Worm (Caenorhabditis elegans) whole organism, young adult: ENCODE data around the gene K07C5.3.

Source experiments
- B0261.1 ChIP-seq: sonication (generic microtip); optimal IDR thresholded peaks from 2 replicates; lab custom pipeline; 2016; ENCODE audit warnings: mild to moderate bottlenecking, missing genetic modification characterization, moderate library complexity, missing compliant biosample characterization
- D2030.7 ChIP-seq: fragments of 200-800 bp; sonication (Bioruptor generic); IDR thresholded peaks from 2 replicates; pipeline ENCODE4 v1.3.6; 2022; ENCODE audit warnings: missing genetic modification reagents, missing genetic modification characterization, missing compliant biosample characterization
- F10E7.11 ChIP-seq: sonication (generic microtip); optimal IDR thresholded peaks from 2 replicates; lab custom pipeline; 2017; ENCODE audit warnings: mild to moderate bottlenecking, missing genetic modification characterization, moderate library complexity, missing compliant biosample characterization
- F23B12.7 ChIP-seq: sonication (generic microtip); optimal IDR thresholded peaks from 2 replicates; lab custom pipeline; 2017; ENCODE audit warnings: missing genetic modification characterization, mild to moderate bottlenecking, missing compliant biosample characterization, antibody characterized with exemption, moderate library complexity; ENCODE audit not compliant: insufficient read depth
- F37B4.10 ChIP-seq: fragments of 200-800 bp; sonication (Bioruptor generic); IDR thresholded peaks from 2 replicates; pipeline ENCODE4 v1.3.6; 2022; ENCODE audit warnings: missing genetic modification characterization, missing compliant biosample characterization
- F39B2.1 ChIP-seq: fragments of 200-800 bp; sonication (Bioruptor generic); IDR thresholded peaks from 2 replicates; pipeline ENCODE4 v1.3.6; 2022; ENCODE audit warnings: missing genetic modification reagents, missing genetic modification characterization, missing compliant biosample characterization
- F49E8.2 ChIP-seq: sonication (generic microtip); optimal IDR thresholded peaks from 3 replicates; lab custom pipeline; 2017; ENCODE audit warnings: missing genetic modification characterization, mild to moderate bottlenecking, missing compliant biosample characterization, antibody characterized with exemption, moderate library complexity; ENCODE audit not compliant: insufficient read depth
- F52B5.7 ChIP-seq: sonication (generic microtip); optimal IDR thresholded peaks from 2 replicates; lab custom pipeline; 2016; ENCODE audit warnings: mild to moderate bottlenecking, missing genetic modification characterization, missing compliant biosample characterization
- F57A8.1 ChIP-seq: fragments of 200-800 bp; sonication (Bioruptor generic); optimal IDR thresholded peaks from 2 replicates; lab custom pipeline; 2018; ENCODE audit warnings: mild to moderate bottlenecking, missing genetic modification characterization, moderate library complexity, missing compliant biosample characterization
- K12H6.12 ChIP-seq: fragments of 200-800 bp; sonication (Bioruptor generic); optimal IDR thresholded peaks from 2 replicates; lab custom pipeline; 2018; ENCODE audit warnings: mild to moderate bottlenecking, missing genetic modification characterization, missing compliant biosample characterization
- Y67H2A.10 ChIP-seq: fragments of 200-800 bp; sonication (Bioruptor generic); conservative IDR thresholded peaks from 2 replicates; pipeline ENCODE4 v1.3.6; 2022; ENCODE audit warnings: missing genetic modification reagents, missing genetic modification characterization, missing compliant biosample characterization
- Y79H2A.3 ChIP-seq: fragments of 200-800 bp; sonication (Bioruptor generic); conservative IDR thresholded peaks from 2 replicates; pipeline ENCODE4 v1.3.6; 2022; ENCODE audit warnings: missing genetic modification reagents, missing genetic modification characterization, missing compliant biosample characterization
- ZK185.1 ChIP-seq: sonication (generic microtip); optimal IDR thresholded peaks from 2 replicates; lab custom pipeline; 2016; ENCODE audit warnings: mild to moderate bottlenecking, missing genetic modification characterization, missing compliant biosample characterization; ENCODE audit not compliant: poor library complexity, severe bottlenecking
- aptf-2 ChIP-seq: fragments of 200-800 bp; sonication (Bioruptor generic); conservative IDR thresholded peaks from 2 replicates; pipeline ENCODE4 v1.3.6; 2022; ENCODE audit warnings: missing genetic modification reagents, missing genetic modification characterization, missing compliant biosample characterization
- aptf-3 ChIP-seq: fragments of 200-800 bp; sonication (Bioruptor generic); IDR thresholded peaks from 2 replicates; pipeline ENCODE4 v1.3.6; 2022; ENCODE audit warnings: missing genetic modification characterization, missing compliant biosample characterization
- atf-7 ChIP-seq: sonication (generic microtip); optimal IDR thresholded peaks from 2 replicates; lab custom pipeline; 2017; ENCODE audit warnings: mild to moderate bottlenecking, missing genetic modification characterization, missing compliant biosample characterization
- attf-6 ChIP-seq: fragments of 200-800 bp; sonication (Bioruptor generic); IDR thresholded peaks from 2 replicates; pipeline ENCODE4 v1.3.6; 2022; ENCODE audit warnings: missing genetic modification reagents, missing genetic modification characterization, missing compliant biosample characterization
- bed-1 ChIP-seq: fragments of 200-800 bp; sonication (Bioruptor generic); IDR thresholded peaks from 2 replicates; pipeline ENCODE4 v1.3.6; 2022; ENCODE audit warnings: missing genetic modification reagents, missing genetic modification characterization, missing compliant biosample characterization
- bed-2 ChIP-seq: fragments of 200-800 bp; sonication (Bioruptor generic); IDR thresholded peaks from 2 replicates; pipeline ENCODE4 v1.3.6; 2022; ENCODE audit warnings: missing genetic modification reagents, missing genetic modification characterization, missing compliant biosample characterization
- cebp-1 ChIP-seq, 2 experiments: fragments of 200-800 bp in 1 of 2; sonication (Bioruptor generic) in 1 of 2; sonication (generic microtip) in 1 of 2; IDR thresholded peaks in 1 of 2; optimal IDR thresholded peaks in 1 of 2; 2 replicates each; pipeline versions ENCODE4 v1.3.6 to Lab custom; 2017 to 2022; ENCODE audit warnings: missing compliant biosample characterization in 2 of 2, missing genetic modification characterization in 2 of 2, mild to moderate bottlenecking in 1 of 2, missing genetic modification reagents in 1 of 2, moderate library complexity in 1 of 2
- ceh-79 ChIP-seq: sonication (generic microtip); optimal IDR thresholded peaks from 2 replicates; lab custom pipeline; 2017; ENCODE audit warnings: mild to moderate bottlenecking, missing genetic modification characterization, missing compliant biosample characterization
- chd-7 ChIP-seq: sonication (generic microtip); optimal IDR thresholded peaks from 2 replicates; lab custom pipeline; 2016; ENCODE audit warnings: mild to moderate bottlenecking, missing genetic modification characterization, moderate library complexity, missing compliant biosample characterization
- die-1 ChIP-seq: sonication (generic microtip); optimal IDR thresholded peaks from 2 replicates; lab custom pipeline; 2016; ENCODE audit warnings: missing genotype, mild to moderate bottlenecking, missing genetic modification characterization, missing compliant biosample characterization
- dpff-1 ChIP-seq: sonication (generic microtip); optimal IDR thresholded peaks from 2 replicates; lab custom pipeline; 2017; ENCODE audit warnings: mild to moderate bottlenecking, missing genetic modification characterization, missing compliant biosample characterization
- dpl-1 ChIP-seq: fragments of 150-350 bp; optimal IDR thresholded peaks from 2 replicates; lab custom pipeline; 2014; ENCODE audit warnings: missing biosample characterization, missing genetic modification reagents, missing genetic modification characterization
- egl-44 ChIP-seq: fragments of 200-800 bp; sonication (Bioruptor generic); IDR thresholded peaks from 2 replicates; pipeline ENCODE4 v1.3.6; 2022; ENCODE audit warnings: missing genetic modification reagents, missing genetic modification characterization, missing compliant biosample characterization
- ekl-4 ChIP-seq: fragments of 200-800 bp; sonication (Bioruptor generic); IDR thresholded peaks from 2 replicates; pipeline ENCODE4 v1.3.6; 2022; ENCODE audit warnings: missing genetic modification reagents, missing genetic modification characterization, missing compliant biosample characterization
- him-1 ChIP-seq: sonication (generic microtip); optimal IDR thresholded peaks from 2 replicates; lab custom pipeline; 2016; ENCODE audit warnings: missing genotype, missing genetic modification reagents, missing genetic modification characterization, missing compliant biosample characterization
- hlh-26 ChIP-seq: fragments of 200-800 bp; sonication (Bioruptor generic); conservative IDR thresholded peaks from 2 replicates; pipeline ENCODE4 v1.3.6; 2022; ENCODE audit warnings: missing genetic modification reagents, missing genetic modification characterization, missing compliant biosample characterization
- hmg-1.2 ChIP-seq: fragments of 200-800 bp; sonication (Bioruptor generic); IDR thresholded peaks from 2 replicates; pipeline ENCODE4 v1.3.6; 2022; ENCODE audit warnings: missing genetic modification reagents, missing genetic modification characterization, missing compliant biosample characterization
- hsf-1 ChIP-seq: fragments of 200-800 bp; sonication (Bioruptor generic); IDR thresholded peaks from 2 replicates; pipeline ENCODE4 v1.3.6; 2022; ENCODE audit warnings: missing genetic modification reagents, missing genetic modification characterization, missing compliant biosample characterization
- lag-1 ChIP-seq: fragments of 200-800 bp; sonication (Bioruptor generic); IDR thresholded peaks from 2 replicates; pipeline ENCODE4 v1.3.6; 2022; ENCODE audit warnings: missing genetic modification reagents, missing genetic modification characterization, missing compliant biosample characterization
- let-526 ChIP-seq: fragments of 200-800 bp; sonication (Bioruptor generic); IDR thresholded peaks from 2 replicates; pipeline ENCODE4 v1.3.6; 2022; ENCODE audit warnings: missing genetic modification reagents, missing genetic modification characterization, missing compliant biosample characterization
- let-607 ChIP-seq, 2 experiments: fragments of 200-800 bp in 1 of 2; sonication (Bioruptor generic) in 1 of 2; sonication (generic microtip) in 1 of 2; optimal IDR thresholded peaks; 2 replicates each; lab custom pipeline; 2016 to 2018; ENCODE audit warnings: mild to moderate bottlenecking in 2 of 2, missing compliant biosample characterization in 2 of 2, missing genetic modification characterization in 2 of 2, moderate library complexity in 2 of 2, missing genotype in 1 of 2
- lin-54 ChIP-seq: fragments of 200-800 bp; sonication (Bioruptor generic); optimal IDR thresholded peaks from 2 replicates; lab custom pipeline; 2018; ENCODE audit warnings: mild to moderate bottlenecking, missing genetic modification characterization, missing compliant biosample characterization
- madf-3 ChIP-seq: fragments of 200-800 bp; sonication (Bioruptor generic); IDR thresholded peaks from 2 replicates; pipeline ENCODE4 v1.3.6; 2022; ENCODE audit warnings: missing genetic modification reagents, missing genetic modification characterization, missing compliant biosample characterization
- mes-4 ChIP-seq: sonication (generic microtip); optimal IDR thresholded peaks from 2 replicates; lab custom pipeline; 2016; ENCODE audit warnings: missing genotype, missing genetic modification characterization, missing compliant biosample characterization
- nfyb-1 ChIP-seq: fragments of 200-800 bp; sonication (Bioruptor generic); IDR thresholded peaks from 2 replicates; pipeline ENCODE4 v1.3.6; 2022; ENCODE audit warnings: missing genetic modification reagents, missing genetic modification characterization, missing compliant biosample characterization
- nhr-120 ChIP-seq: fragments of 200-800 bp; sonication (Bioruptor generic); IDR thresholded peaks from 2 replicates; pipeline ENCODE4 v1.3.6; 2022; ENCODE audit warnings: missing genetic modification characterization, missing compliant biosample characterization
- nhr-90 ChIP-seq: sonication (generic microtip); optimal IDR thresholded peaks from 2 replicates; lab custom pipeline; 2016; ENCODE audit warnings: missing genotype, mild to moderate bottlenecking, missing genetic modification characterization, missing compliant biosample characterization
- rpc-1 ChIP-seq, 2 experiments: fragments of 150-350 bp in 1 of 2; sonication (generic microtip) in 1 of 2; optimal IDR thresholded peaks; 2 replicates each; lab custom pipeline; 2014 to 2018; ENCODE audit warnings: missing biosample characterization in 1 of 2, missing genetic modification characterization in 1 of 2, missing genetic modification reagents in 1 of 2, missing genotype in 1 of 2
- sea-2 ChIP-seq: fragments of 200-800 bp; sonication (Bioruptor generic); IDR thresholded peaks from 2 replicates; pipeline ENCODE4 v1.3.6; 2022; ENCODE audit warnings: missing genetic modification characterization, missing compliant biosample characterization
- snpc-3.4 ChIP-seq: sonication (generic microtip); optimal IDR thresholded peaks from 2 replicates; lab custom pipeline; 2017; ENCODE audit warnings: missing genetic modification characterization, mild to moderate bottlenecking, missing compliant biosample characterization, antibody characterized with exemption, moderate library complexity, missing genotype, missing genetic modification reagents
- unc-130 ChIP-seq: sonication (generic microtip); optimal IDR thresholded peaks from 2 replicates; lab custom pipeline; 2016; ENCODE audit warnings: missing genetic modification reagents, missing genetic modification characterization, missing compliant biosample characterization
- zfh-2 ChIP-seq: fragments of 200-800 bp; sonication (Bioruptor generic); conservative IDR thresholded peaks from 2 replicates; pipeline ENCODE4 v1.3.6; 2022; ENCODE audit warnings: missing genetic modification reagents, missing genetic modification characterization, missing compliant biosample characterization
- ztf-18 ChIP-seq: sonication (generic microtip); optimal IDR thresholded peaks from 2 replicates; lab custom pipeline; 2016; ENCODE audit warnings: missing genotype, mild to moderate bottlenecking, missing genetic modification characterization, missing compliant biosample characterization
- ztf-28 ChIP-seq: fragments of 200-800 bp; sonication (Bioruptor generic); IDR thresholded peaks from 2 replicates; pipeline ENCODE4 v1.3.6; 2022; ENCODE audit warnings: missing genetic modification reagents, missing genetic modification characterization, missing compliant biosample characterization

The K07C5.3 gene

DNA sequence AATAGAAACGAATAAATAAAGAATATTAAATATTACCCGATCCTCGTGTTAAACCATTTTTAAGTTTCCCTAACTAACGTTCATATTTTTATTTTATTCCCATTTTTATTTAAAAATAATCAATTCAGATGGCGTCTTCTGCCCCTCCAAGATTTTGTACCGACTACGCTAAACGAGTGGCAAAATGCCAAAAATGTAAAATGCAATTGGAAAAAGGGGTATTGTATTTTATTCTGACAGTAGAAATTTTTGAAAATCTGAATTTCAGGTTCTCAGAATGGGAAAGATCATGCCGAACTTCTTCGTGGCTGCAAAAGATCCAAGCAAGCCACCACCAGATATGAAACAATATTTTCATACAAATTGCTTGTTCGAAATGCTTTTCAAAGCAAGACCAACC, at the start of gene K07C5.3:
K07C5.3 (plus strand) TSS at position 129 of the 400 bp plus-strand sequence.
- no peak for TF ChIP-seq him-1 (tag; lab: Kevin White, UChicago)
- peak; percentile 39 for TF ChIP-seq ceh-79 (tag; lab: Kevin White, UChicago)
- no peak for TF ChIP-seq sea-2
- peak; percentile 15; the same call in 1 of the 2 replicates for TF ChIP-seq D2030.7 (GFP tag; lab: Robert Waterston, UW)
- no peak for TF ChIP-seq mes-4 (tag; lab: Kevin White, UChicago)
- no peak for TF ChIP-seq B0261.1 (tag; lab: Kevin White, UChicago)
- TF ChIP-seq bed-2, result no peak
- TF ChIP-seq madf-3 (GFP tag; lab: Robert Waterston, UW), result peak; percentile 76
- no peak for TF ChIP-seq lag-1 (GFP tag; lab: Robert Waterston, UW)
- no peak for TF ChIP-seq F23B12.7 (tag; lab: Kevin White, UChicago)
- TF ChIP-seq egl-44 (GFP tag; lab: Robert Waterston, UW), result no peak
- no peak for TF ChIP-seq dpff-1 (tag; lab: Kevin White, UChicago)
- no peak for TF ChIP-seq Y67H2A.10
- TF ChIP-seq nhr-90 (tag; lab: Kevin White, UChicago), result no peak
- TF ChIP-seq hlh-26 (GFP tag; lab: Robert Waterston, UW), result no peak
- 0 out of 2 replicates have a peak, but pooled peaks have one; percentile 6 for TF ChIP-seq hmg-1.2 (GFP tag; lab: Robert Waterston, UW)
- peak; percentile 38 for TF ChIP-seq chd-7 (tag; lab: Kevin White, UChicago)
- TF ChIP-seq zfh-2 (GFP tag; lab: Robert Waterston, UW), result no peak
- no peak for TF ChIP-seq F57A8.1 (GFP tag; lab: Kevin White, UChicago)
- no peak for TF ChIP-seq ztf-28
- 0 out of 2 replicates have a peak, but pooled peaks have one; percentile 71 for TF ChIP-seq aptf-3 (GFP tag; lab: Robert Waterston, UW)
- no peak for TF ChIP-seq rpc-1 (optimal IDR thresholded peaks at IDR 0.05; lab: Kevin White, UChicago)
- no peak for TF ChIP-seq rpc-1 (tag; optimal IDR thresholded peaks at IDR 0.05; lab: Kevin White, UChicago)
- TF ChIP-seq unc-130 (GFP tag; lab: Kevin White, UChicago), result no peak
- TF ChIP-seq F37B4.10 (GFP tag; lab: Robert Waterston, UW), result no peak
- no peak for TF ChIP-seq bed-1 (GFP tag; lab: Robert Waterston, UW)
- no peak for TF ChIP-seq ZK185.1 (tag; lab: Kevin White, UChicago)
- no peak for TF ChIP-seq die-1 (tag; lab: Kevin White, UChicago)
- no peak for TF ChIP-seq dpl-1 (GFP tag; lab: Kevin White, UChicago)
- TF ChIP-seq ztf-18 (tag; lab: Kevin White, UChicago), result no peak
- no peak for TF ChIP-seq snpc-3.4
- no peak for TF ChIP-seq F49E8.2 (tag; lab: Kevin White, UChicago)
- TF ChIP-seq K12H6.12, result no peak
- peak; percentile 66; the same call in 1 of the 2 replicates for TF ChIP-seq Y79H2A.3
- no peak for TF ChIP-seq let-526 (GFP tag; lab: Robert Waterston, UW)
- no peak for TF ChIP-seq cebp-1 (GFP tag; IDR thresholded peaks at IDR 0.05; lab: Robert Waterston, UW)
- peak; percentile 9 for TF ChIP-seq cebp-1 (tag; optimal IDR thresholded peaks at IDR 0.05; lab: Kevin White, UChicago)
- TF ChIP-seq aptf-2, result no peak
- peak; percentile 71; the same call in 1 of the 2 replicates for TF ChIP-seq F39B2.1 (GFP tag; lab: Robert Waterston, UW)
- peak; percentile 63 for TF ChIP-seq hsf-1 (GFP tag; lab: Robert Waterston, UW)
- peak; percentile 2 for TF ChIP-seq lin-54
- TF ChIP-seq F52B5.7 (tag; lab: Kevin White, UChicago), result peak; percentile 8
- TF ChIP-seq F10E7.11 (tag; lab: Kevin White, UChicago), result peak; percentile 56
- TF ChIP-seq attf-6, result 0 out of 2 replicates have a peak, but pooled peaks have one; percentile 17
- no peak for TF ChIP-seq let-607 (tag; optimal IDR thresholded peaks at IDR 0.05; lab: Kevin White, UChicago)
- TF ChIP-seq ekl-4 (GFP tag; lab: Robert Waterston, UW), result 0 out of 2 replicates have a peak, but pooled peaks have one; percentile 59
- peak; percentile 27 for TF ChIP-seq atf-7
- no peak for TF ChIP-seq nhr-120
- TF ChIP-seq nfyb-1, result no peak
